Fruit fly (Drosophila melanogaster) whole organism, embryonic: ENCODE data around the gene CG17300.

ENCODE experiments used
- Blimp-1 ChIP-seq: fragments of 200-800 bp; sonication (Bioruptor generic); optimal IDR thresholded peaks from 3 replicates; lab custom pipeline; 2018; ENCODE audit warnings: missing biosample characterization, missing genetic modification characterization, mild to moderate bottlenecking, moderate library complexity, missing genetic modification reagents
- CG10267 ChIP-seq: fragments of 200-800 bp; sonication (Bioruptor generic); optimal IDR thresholded peaks from 2 replicates; lab custom pipeline; 2018; ENCODE audit warnings: missing biosample characterization, mild to moderate bottlenecking, missing genetic modification characterization, moderate library complexity
- CG10979 ChIP-seq: fragments of 200-800 bp; sonication (Bioruptor generic); optimal IDR thresholded peaks from 2 replicates; lab custom pipeline; 2018; ENCODE audit warnings: missing biosample characterization, mild to moderate bottlenecking, missing genetic modification characterization, moderate library complexity
- CG11398 ChIP-seq: fragments of 200-800 bp; sonication (Bioruptor generic); optimal IDR thresholded peaks from 2 replicates; lab custom pipeline; 2016; ENCODE audit warnings: missing biosample characterization, missing genetic modification characterization
- CG12391 ChIP-seq: fragments of 200-800 bp; sonication (Bioruptor generic); optimal IDR thresholded peaks from 3 replicates; lab custom pipeline; 2018; ENCODE audit warnings: missing biosample characterization, mild to moderate bottlenecking, missing genetic modification characterization, moderate library complexity
- CG13624 ChIP-seq: fragments of 200-800 bp; sonication (Bioruptor generic); optimal IDR thresholded peaks from 2 replicates; lab custom pipeline; 2016; ENCODE audit warnings: missing biosample characterization, missing genetic modification characterization
- CG14860 ChIP-seq: fragments of 200-800 bp; sonication (Bioruptor generic); IDR thresholded peaks from 3 replicates; pipeline ENCODE4 v1.3.6; 2022; ENCODE audit warnings: missing biosample characterization, missing genetic modification characterization; ENCODE audit not compliant: partially characterized antibody
- CG14965 ChIP-seq: fragments of 200-800 bp; sonication (Bioruptor generic); optimal IDR thresholded peaks from 2 replicates; lab custom pipeline; 2016; ENCODE audit warnings: missing biosample characterization, missing genetic modification characterization, borderline replicate concordance
- CG16813 ChIP-seq: fragments of 200-800 bp; sonication (Bioruptor generic); IDR thresholded peaks from 3 replicates; pipeline ENCODE4 v1.3.6; 2022; ENCODE audit warnings: missing biosample characterization, missing genetic modification characterization; ENCODE audit not compliant: partially characterized antibody
- CG30403 ChIP-seq: fragments of 200-800 bp; sonication (Bioruptor generic); optimal IDR thresholded peaks from 3 replicates; lab custom pipeline; 2016; ENCODE audit warnings: missing biosample characterization, missing genetic modification characterization
- CG3838 ChIP-seq: fragments of 200-800 bp; sonication (Bioruptor generic); optimal IDR thresholded peaks from 3 replicates; lab custom pipeline; 2016; ENCODE audit warnings: missing biosample characterization, missing genetic modification characterization
- CG4404 ChIP-seq: fragments of 200-800 bp; sonication (Bioruptor generic); IDR thresholded peaks from 2 replicates; pipeline ENCODE4 v1.3.6; 2022; ENCODE audit warnings: missing biosample characterization, missing genetic modification characterization
- CG7928 ChIP-seq: fragments of 200-800 bp; sonication (Bioruptor generic); optimal IDR thresholded peaks from 2 replicates; lab custom pipeline; 2017; ENCODE audit warnings: missing biosample characterization, mild to moderate bottlenecking, missing genetic modification characterization
- CG7987 ChIP-seq: fragments of 200-800 bp; sonication (Bioruptor generic); optimal IDR thresholded peaks from 2 replicates; lab custom pipeline; 2018; ENCODE audit warnings: missing biosample characterization, mild to moderate bottlenecking, missing genetic modification characterization, moderate library complexity
- CG8944 ChIP-seq: fragments of 200-800 bp; sonication (Bioruptor generic); optimal IDR thresholded peaks from 3 replicates; lab custom pipeline; 2016; ENCODE audit warnings: missing biosample characterization, missing genetic modification characterization
- D19A ChIP-seq: fragments of 200-800 bp; optimal IDR thresholded peaks from 3 replicates; lab custom pipeline; 2019; ENCODE audit warnings: missing biosample characterization, mild to moderate bottlenecking, missing genetic modification characterization, moderate library complexity
- Dref ChIP-seq: fragments of 200-800 bp; sonication (Bioruptor generic); IDR thresholded peaks from 2 replicates; pipeline ENCODE4 v1.3.6; 2022; ENCODE audit warnings: missing biosample characterization, missing genetic modification characterization
- Hand ChIP-seq: fragments of 200-800 bp; sonication (Bioruptor generic); optimal IDR thresholded peaks from 2 replicates; lab custom pipeline; 2017; ENCODE audit warnings: mild to moderate bottlenecking, missing biosample characterization, missing genetic modification reagents, missing genetic modification characterization
- Hey ChIP-seq: fragments of 200-800 bp; sonication (Bioruptor generic); optimal IDR thresholded peaks from 3 replicates; lab custom pipeline; 2018; ENCODE audit warnings: missing biosample characterization, mild to moderate bottlenecking, missing genetic modification characterization
- Hr51 ChIP-seq, 2 experiments: fragments of 200-800 bp; sonication (Bioruptor generic); optimal IDR thresholded peaks; 2 replicates in 1 of 2; 3 replicates in 1 of 2; lab custom pipeline; 2016 to 2018; ENCODE audit warnings: missing biosample characterization in 2 of 2, missing genetic modification characterization in 2 of 2, mild to moderate bottlenecking in 1 of 2, moderate library complexity in 1 of 2
- Max ChIP-seq: fragments of 200-800 bp; sonication (Bioruptor generic); optimal IDR thresholded peaks from 2 replicates; lab custom pipeline; 2016; ENCODE audit warnings: missing biosample characterization, mild to moderate bottlenecking, missing genetic modification characterization
- Nf-YA ChIP-seq: fragments of 200-800 bp; sonication (Bioruptor generic); IDR thresholded peaks from 2 replicates; pipeline ENCODE4 v1.3.6; 2022; ENCODE audit warnings: missing biosample characterization, missing genetic modification characterization
- Nf-YC ChIP-seq: fragments of 200-800 bp; optimal IDR thresholded peaks from 3 replicates; lab custom pipeline; 2019; ENCODE audit warnings: missing biosample characterization, mild to moderate bottlenecking, missing genetic modification characterization, moderate library complexity
- Rfx ChIP-seq: fragments of 200-800 bp; sonication (Bioruptor generic); IDR thresholded peaks from 2 replicates; pipeline ENCODE4 v1.3.6; 2022; ENCODE audit warnings: missing biosample characterization, missing genetic modification characterization
- Scr ChIP-seq: fragments of 200-800 bp; sonication (Bioruptor generic); IDR thresholded peaks from 2 replicates; pipeline ENCODE4 v1.3.6; 2022; ENCODE audit warnings: missing biosample characterization, missing genetic modification characterization; ENCODE audit not compliant: partially characterized antibody
- Sox100B ChIP-seq: fragments of 200-800 bp; sonication (Bioruptor generic); optimal IDR thresholded peaks from 3 replicates; lab custom pipeline; 2018; ENCODE audit warnings: missing biosample characterization, mild to moderate bottlenecking, missing genetic modification characterization
- Sox102F ChIP-seq: fragments of 200-800 bp; sonication (Bioruptor generic); optimal IDR thresholded peaks from 2 replicates; lab custom pipeline; 2018; ENCODE audit warnings: missing biosample characterization, mild to moderate bottlenecking, missing genetic modification characterization, moderate library complexity
- Sry-δ ChIP-seq: fragments of 200-800 bp; sonication (Bioruptor generic); optimal IDR thresholded peaks from 2 replicates; lab custom pipeline; 2016; ENCODE audit warnings: missing biosample characterization, missing genetic modification characterization
- TFAM ChIP-seq: fragments of 200-800 bp; sonication (Bioruptor generic); optimal IDR thresholded peaks from 2 replicates; lab custom pipeline; 2017; ENCODE audit warnings: missing biosample characterization, missing genetic modification characterization, inconsistent platforms
- amos ChIP-seq: fragments of 200-800 bp; sonication (Bioruptor generic); IDR thresholded peaks from 2 replicates; pipeline ENCODE4 v1.3.6; 2022; ENCODE audit warnings: missing biosample characterization, missing genetic modification characterization; ENCODE audit not compliant: partially characterized antibody
- ase ChIP-seq: fragments of 200-800 bp; sonication (Bioruptor generic); IDR thresholded peaks from 3 replicates; pipeline ENCODE4 v1.3.6; 2022; ENCODE audit warnings: missing biosample characterization, missing genetic modification characterization
- bbx ChIP-seq: fragments of 200-800 bp; sonication (Bioruptor generic); IDR thresholded peaks from 2 replicates; pipeline ENCODE4 v1.3.6; 2022; ENCODE audit warnings: missing biosample characterization, missing genetic modification characterization; ENCODE audit not compliant: partially characterized antibody
- cwo ChIP-seq: fragments of 200-800 bp; sonication (Bioruptor generic); optimal IDR thresholded peaks from 3 replicates; lab custom pipeline; 2017; ENCODE audit warnings: missing biosample characterization, missing genetic modification characterization, mild to moderate bottlenecking, moderate library complexity, missing genetic modification reagents
- dm ChIP-seq: fragments of 200-800 bp; sonication (Bioruptor generic); optimal IDR thresholded peaks from 3 replicates; lab custom pipeline; 2016; ENCODE audit warnings: missing biosample characterization, missing genetic modification characterization
- eyg ChIP-seq: fragments of 200-800 bp; sonication (Bioruptor generic); optimal IDR thresholded peaks from 3 replicates; lab custom pipeline; 2016; ENCODE audit warnings: missing biosample characterization, missing genetic modification characterization
- gcm ChIP-seq: fragments of 200-800 bp; sonication (Bioruptor generic); optimal IDR thresholded peaks from 2 replicates; lab custom pipeline; 2019; ENCODE audit warnings: missing biosample characterization, mild to moderate bottlenecking, missing genetic modification characterization, moderate library complexity
- gcm2 ChIP-seq: fragments of 200-800 bp; sonication (Bioruptor generic); optimal IDR thresholded peaks from 2 replicates; lab custom pipeline; 2016; ENCODE audit warnings: missing biosample characterization, missing genetic modification characterization
- jumu ChIP-seq: fragments of 200-800 bp; sonication (Bioruptor generic); optimal IDR thresholded peaks from 3 replicates; lab custom pipeline; 2016; ENCODE audit warnings: missing biosample characterization, missing genetic modification characterization
- oc ChIP-seq: fragments of 200-800 bp; sonication (Bioruptor generic); optimal IDR thresholded peaks from 2 replicates; lab custom pipeline; 2018; ENCODE audit warnings: missing biosample characterization, mild to moderate bottlenecking, missing genetic modification characterization, moderate library complexity
- org-1 ChIP-seq: fragments of 200-800 bp; sonication (Bioruptor generic); optimal IDR thresholded peaks from 2 replicates; lab custom pipeline; 2017; ENCODE audit warnings: missing biosample characterization, missing genetic modification characterization
- seq ChIP-seq: fragments of 200-800 bp; sonication (Bioruptor generic); IDR thresholded peaks from 2 replicates; pipeline ENCODE4 v1.3.6; 2022; ENCODE audit warnings: missing biosample characterization, missing genetic modification characterization
- tgo ChIP-seq: fragments of 200-800 bp; sonication (Bioruptor generic); IDR thresholded peaks from 3 replicates; pipeline ENCODE4 v1.3.6; 2022; ENCODE audit warnings: missing biosample characterization, missing genetic modification characterization
- trh ChIP-seq: fragments of 200-800 bp; sonication (Bioruptor generic); optimal IDR thresholded peaks from 2 replicates; lab custom pipeline; 2016; ENCODE audit warnings: missing biosample characterization, missing genetic modification characterization
- unc-4 ChIP-seq: fragments of 200-800 bp; sonication (Bioruptor generic); IDR thresholded peaks from 2 replicates; pipeline ENCODE4 v1.3.6; 2022; ENCODE audit warnings: missing biosample characterization, missing genetic modification characterization; ENCODE audit not compliant: partially characterized antibody
- vnd ChIP-seq: fragments of 200-800 bp; sonication (Bioruptor generic); IDR thresholded peaks from 3 replicates; pipeline ENCODE4 v1.3.6; 2022; ENCODE audit warnings: missing biosample characterization, missing genetic modification characterization; ENCODE audit not compliant: partially characterized antibody
- vvl ChIP-seq: fragments of 200-800 bp; sonication (Bioruptor generic); IDR thresholded peaks from 2 replicates; pipeline ENCODE4 v1.3.6; 2022; ENCODE audit warnings: missing biosample characterization, missing genetic modification characterization
- wor ChIP-seq: fragments of 200-800 bp; sonication (Bioruptor generic); IDR thresholded peaks from 2 replicates; pipeline ENCODE4 v1.3.6; 2022; ENCODE audit warnings: missing biosample characterization, missing genetic modification characterization
- yki ChIP-seq: fragments of >200 bp; optimal IDR thresholded peaks from 3 replicates; lab custom pipeline; 2018

CG17300 gene

dm6 chr3L:13041292-13042067 is 45.6 kb downstream of the CG17300 start, which contains the start of gene RpS4 (continued):
- TF ChIP-seq vvl (GFP tag; lab: Robert Waterston, UW) (peak; percentile 91), ase (GFP tag; lab: Robert Waterston, UW) (peak; percentile 83), gcm2 (peak; percentile 94), CG12391 (tag; lab: Kevin White, UChicago) (peak; percentile 80), Hr51 (GFP tag; optimal IDR thresholded peaks at IDR 0.05; lab: Kevin White, UChicago) (peak; percentile 77 to 78), Hey (tag; lab: Kevin White, UChicago) (peak; percentile 95), unc-4 (no peak), bbx (GFP tag; lab: Robert Waterston, UW) (peak; percentile 48; the same call in 1 of the 2 replicates), jumu (peak; percentile 57), vnd (GFP tag; lab: Robert Waterston, UW) (no peak), Hand (peak; percentile 95), tgo (GFP tag; lab: Robert Waterston, UW) (peak; percentile 78), Rfx (peak; percentile 93), org-1 (GFP tag; lab: Kevin White, UChicago) (peak; percentile 90), Sry-δ (GFP tag; lab: Kevin White, UChicago) (peak; percentile 54), Max (GFP tag; lab: Kevin White, UChicago) (peak; percentile 87), Blimp-1 (GFP tag; lab: Kevin White, UChicago) (peak; percentile 50), Nf-YC (tag; lab: Kevin White, UChicago) (peak; percentile 70), CG30403 (GFP tag; lab: Kevin White, UChicago) (peak; percentile 73), Nf-YA (GFP tag; lab: Robert Waterston, UW) (peak; percentile 74), oc (peak; percentile 88), eyg (GFP tag; lab: Kevin White, UChicago) (peak; percentile 92), CG10979 (peak; percentile 73), CG14965 (GFP tag; lab: Kevin White, UChicago) (peak; percentile 67), wor (GFP tag; lab: Robert Waterston, UW) (no peak), seq (GFP tag; lab: Robert Waterston, UW) (peak; percentile 81), CG7928 (peak; percentile 73), yki (lab: Kevin White, UChicago) (no peak), CG4404 (GFP tag; lab: Robert Waterston, UW) (peak; percentile 60), CG8944 (GFP tag; lab: Kevin White, UChicago) (peak; percentile 74), Sox102F (GFP tag; lab: Kevin White, UChicago) (no peak), amos (GFP tag; lab: Robert Waterston, UW) (peak; percentile 58), TFAM (GFP tag; lab: Kevin White, UChicago) (peak; percentile 63), Dref (GFP tag; lab: Robert Waterston, UW) (peak; percentile 58), CG7987 (GFP tag; lab: Kevin White, UChicago) (peak; percentile 99), cwo (GFP tag; lab: Kevin White, UChicago) (peak; percentile 79), CG3838 (GFP tag; lab: Kevin White, UChicago) (peak; percentile 30), CG14860 (GFP tag; lab: Robert Waterston, UW) (no peak), CG10267 (peak; percentile 80), CG13624 (peak; percentile 84), CG16813 (GFP tag; lab: Robert Waterston, UW) (peak; percentile 51), D19A (tag; lab: Kevin White, UChicago) (peak; percentile 43), trh (GFP tag; lab: Kevin White, UChicago) (peak; percentile 68), gcm (GFP tag; lab: Kevin White, UChicago) (peak; percentile 91), CG11398 (peak; percentile 82), Scr (0 out of 2 replicates have a peak, but pooled peaks have one; percentile 32), Sox100B (GFP tag; lab: Kevin White, UChicago) (peak; percentile 80), dm (GFP tag; lab: Kevin White, UChicago) (peak; percentile 98)
